Fruit fly (Drosophila melanogaster) whole organism, wandering third instar larva: ENCODE measurements around the gene Cpr64Ab.
A peak's percentile ranks its signal among the peaks of the same experiment; 100 is the strongest.

Experiments used
- CG32264 ChIP-seq: fragments of 200-800 bp; sonication (Bioruptor generic); optimal IDR thresholded peaks from 2 replicates; lab custom pipeline; 2016; ENCODE audit warnings: missing biosample characterization, missing genetic modification characterization
- CrebA ChIP-seq: fragments of 200-800 bp; sonication (Bioruptor generic); optimal IDR thresholded peaks from 2 replicates; lab custom pipeline; 2016; ENCODE audit warnings: missing biosample characterization, mild to moderate bottlenecking, missing genetic modification characterization, borderline replicate concordance
- Hnf4 ChIP-seq: fragments of 200-800 bp; sonication (Bioruptor generic); optimal IDR thresholded peaks from 2 replicates; lab custom pipeline; 2016; ENCODE audit warnings: missing biosample characterization, mild to moderate bottlenecking, missing genetic modification characterization
- Myc ChIP-seq: fragments of >200 bp; optimal IDR thresholded peaks from 2 replicates; lab custom pipeline; 2017
- Vsx2 ChIP-seq: fragments of 200-300, 225-300 bp; sonication (Bioruptor generic); optimal IDR thresholded peaks from 2 replicates; lab custom pipeline; 2018; ENCODE audit warnings: missing biosample characterization, missing genetic modification characterization; ENCODE audit not compliant: partially characterized antibody
- dl ChIP-seq, 2 experiments: fragments of 175-275, 200-275 bp in 1 of 2; fragments of 200-275 bp in 1 of 2; sonication (Bioruptor generic); optimal IDR thresholded peaks; lab custom pipeline; 2018; ENCODE audit warnings: mild to moderate bottlenecking in 2 of 2, missing biosample characterization in 2 of 2, missing genetic modification characterization in 2 of 2, moderate library complexity in 2 of 2; ENCODE audit not compliant: partially characterized antibody in 2 of 2, insufficient read depth in 1 of 2
- ey ChIP-seq: fragments of 200-800 bp; sonication (Bioruptor generic); optimal IDR thresholded peaks from 2 replicates; lab custom pipeline; 2016; ENCODE audit warnings: missing biosample characterization, missing genetic modification characterization
- h ChIP-seq: fragments of 200-800 bp; sonication (Bioruptor generic); optimal IDR thresholded peaks from 3 replicates; lab custom pipeline; 2016; ENCODE audit warnings: missing biosample characterization, mild to moderate bottlenecking, missing genetic modification characterization
- jim ChIP-seq: fragments of 175-275, 200-325 bp; sonication (Bioruptor generic); optimal IDR thresholded peaks from 2 replicates; lab custom pipeline; 2016; ENCODE audit warnings: missing biosample characterization, mild to moderate bottlenecking, missing genetic modification characterization
- lola ChIP-seq: fragments of >200 bp; optimal IDR thresholded peaks from 2 replicates; lab custom pipeline; 2017; ENCODE audit warnings: missing biosample characterization, missing genetic modification characterization
- pan ChIP-seq: fragments of >200 bp; optimal IDR thresholded peaks from 2 replicates; lab custom pipeline; 2017
- psq ChIP-seq: fragments of 200-800 bp; sonication (Bioruptor generic); optimal IDR thresholded peaks from 3 replicates; lab custom pipeline; 2017; ENCODE audit warnings: missing biosample characterization, mild to moderate bottlenecking, missing genetic modification characterization, moderate library complexity

- TF ChIP-seq psq (peak; percentile 24), lola (GFP tag; lab: Kevin White, UChicago) (no peak), Hnf4 (GFP tag; lab: Kevin White, UChicago) (no peak), Vsx2 (no peak), pan (lab: Kevin White, UChicago) (no peak), h (GFP tag; lab: Kevin White, UChicago) (peak; percentile 62), dl (GFP tag; optimal IDR thresholded peaks at IDR 0.05; lab: Kevin White, UChicago; ENCODE audit: insufficient read depth in 1 of 2, partially characterized antibody in 2 of 2) (no peak), ey (GFP tag; lab: Kevin White, UChicago) (peak; percentile 22), Myc (lab: Kevin White, UChicago) (no peak), CrebA (GFP tag; lab: Kevin White, UChicago) (no peak), CG32264 (GFP tag; lab: Kevin White, UChicago) (no peak), jim (GFP tag; lab: Kevin White, UChicago) (no peak)
Measured at dm6 chr3L:4186659-4187058, 24.7 kb downstream of the Cpr64Ab start, which contains the start of gene VhaM9.7-c.
